Fruit fly (Drosophila melanogaster): ENCODE data around the gene Oseg4.
A peak's percentile ranks its signal among the peaks of the same experiment; 100 is the strongest.

Oseg4 gene

dm6 chr3L:1730873-1731272 is 4.7 kb downstream of the Oseg4 start, which contains the start of gene drpr (continued):
- TF ChIP-seq onecut (GFP tag; IDR thresholded peaks at IDR 0.05) (no peak), disco-r (GFP tag; optimal IDR thresholded peaks at IDR 0.05) (no peak), CG16779 (GFP tag; IDR thresholded peaks at IDR 0.05) (no peak), maf-S (GFP tag; optimal IDR thresholded peaks at IDR 0.05) (peak; percentile 18), CG31224 (GFP tag; IDR thresholded peaks at IDR 0.05) (no peak), CG18619 (GFP tag; optimal IDR thresholded peaks at IDR 0.05) (no peak), CG4424 (GFP tag; optimal IDR thresholded peaks at IDR 0.05) (no peak), CG17829 (tag; optimal IDR thresholded peaks at IDR 0.05) (peak; percentile 58), h (optimal IDR thresholded peaks at IDR 0.05) (no peak), wor (GFP tag; IDR thresholded peaks at IDR 0.05) (no peak), dmrt99B (tag; optimal IDR thresholded peaks at IDR 0.05) (no peak), Ssrp (tag; optimal IDR thresholded peaks at IDR 0.05) (no peak), crc (GFP tag; optimal IDR thresholded peaks at IDR 0.05) (no peak), CG10147 (GFP tag; optimal IDR thresholded peaks at IDR 0.05) (no peak), lola (GFP tag; optimal IDR thresholded peaks at IDR 0.05) (no peak), br (optimal IDR thresholded peaks at IDR 0.05) (no peak), CG13424 (tag; optimal IDR thresholded peaks at IDR 0.05) (no peak), dmrt11E (tag; optimal IDR thresholded peaks at IDR 0.05) (no peak), CG12299 (tag; optimal IDR thresholded peaks at IDR 0.05) (peak; percentile 81), CG4854 (GFP tag; optimal IDR thresholded peaks at IDR 0.05) (no peak), chinmo (GFP tag; IDR thresholded peaks at IDR 0.05; ENCODE audit: partially characterized antibody) (peak; percentile 84; the same call in 2 of the 4 replicates), Hand (GFP tag; optimal IDR thresholded peaks at IDR 0.05) (no peak), Mrtf (GFP tag; IDR thresholded peaks at IDR 0.05) (no peak), Hr39 (optimal IDR thresholded peaks at IDR 0.05) (no peak), CrebB (tag; optimal IDR thresholded peaks at IDR 0.05) (no peak), CG14965 (GFP tag; optimal IDR thresholded peaks at IDR 0.05; ENCODE audit: borderline replicate concordance) (no peak), eve (GFP tag; optimal IDR thresholded peaks at IDR 0.05) (no peak), CG14014 (GFP tag; IDR thresholded peaks at IDR 0.05) (peak; percentile 11; the same call in 1 of the 2 replicates), ken (GFP tag; IDR thresholded peaks at IDR 0.05) (0 out of 3 replicates have a peak, but pooled peaks have one; percentile 3), tx (GFP tag; optimal IDR thresholded peaks at IDR 0.05) (no peak), CG3281 (GFP tag; optimal IDR thresholded peaks at IDR 0.05) (peak; percentile 16), CG2889 (GFP tag; IDR thresholded peaks at IDR 0.05) (no peak), pzg (GFP tag; optimal IDR thresholded peaks at IDR 0.05) (peak; percentile 90), dati (GFP tag; IDR thresholded peaks at IDR 0.05) (no peak), Optix (GFP tag; IDR thresholded peaks at IDR 0.05) (no peak), Hr3 (GFP tag; optimal IDR thresholded peaks at IDR 0.05) (no peak), tio (GFP tag; optimal IDR thresholded peaks at IDR 0.05) (no peak), CG17385 (GFP tag; optimal IDR thresholded peaks at IDR 0.05) (peak; percentile 48), Dip2 (GFP tag; IDR thresholded peaks at IDR 0.05) (no peak), Jarid2 (GFP tag; optimal IDR thresholded peaks at IDR 0.05) (peak; percentile 85), bcd (GFP tag; optimal IDR thresholded peaks at IDR 0.05) (no peak), CG7556 (GFP tag; optimal IDR thresholded peaks at IDR 0.05) (no peak), D19A (tag; optimal IDR thresholded peaks at IDR 0.05) (peak; percentile 26), phol (tag; optimal IDR thresholded peaks at IDR 0.05) (peak; percentile 20), dan (GFP tag; IDR thresholded peaks at IDR 0.05) (no peak), Atf-2 (GFP tag; optimal IDR thresholded peaks at IDR 0.05) (no peak), CG7839 (tag; optimal IDR thresholded peaks at IDR 0.05) (no peak), nmo (GFP tag; optimal IDR thresholded peaks at IDR 0.05) (peak; percentile 36), Oaz (GFP tag; IDR thresholded peaks at IDR 0.05) (no peak), Rx (GFP tag; IDR thresholded peaks at IDR 0.05) (no peak), Hmr (GFP tag; optimal IDR thresholded peaks at IDR 0.05) (peak; percentile 41), Ets65A (GFP tag) (no peak), pb (GFP tag; optimal IDR thresholded peaks at IDR 0.05) (no peak)
